Worm (Caenorhabditis elegans): Measurements from ENCODE around the gene emc-3.

DNA sequence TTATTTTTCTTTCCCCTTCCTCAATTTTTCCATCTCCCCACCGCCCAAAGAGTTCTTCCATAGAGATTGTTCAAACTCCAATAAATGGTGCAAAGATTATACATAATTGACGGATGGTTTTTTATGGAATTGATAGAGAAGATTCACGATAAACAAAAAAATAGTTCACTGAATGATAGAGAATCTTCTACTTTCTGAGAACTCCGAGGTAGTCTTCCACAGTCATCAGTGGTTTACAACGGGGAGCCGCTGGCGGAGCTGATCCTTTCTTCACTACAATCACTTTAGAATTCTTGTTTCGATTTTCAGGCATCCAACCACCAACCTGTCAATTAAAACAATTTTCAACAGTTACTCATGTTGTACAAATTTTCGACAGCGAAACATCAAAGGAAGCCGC is 25.7 kb downstream of the emc-3 start:
- no peak for TF ChIP-seq madf-8 (GFP tag; conservative IDR thresholded peaks at IDR 0.05)
- TF ChIP-seq tlf-1 (GFP tag; optimal IDR thresholded peaks at IDR 0.05), result no peak
- no peak for TF ChIP-seq cebp-1 (GFP tag; IDR thresholded peaks at IDR 0.05)
- TF ChIP-seq cebp-1 (tag; optimal IDR thresholded peaks at IDR 0.05), result no peak
- TF ChIP-seq zfh-2 (GFP tag; conservative IDR thresholded peaks at IDR 0.05), result no peak
- no peak for TF ChIP-seq snpc-4 (GFP tag; optimal IDR thresholded peaks at IDR 0.05)
- peak in 1 of 4 experiments; percentile 44 for TF ChIP-seq snpc-4 (tag; optimal IDR thresholded peaks at IDR 0.05)
- TF ChIP-seq akir-1 (GFP tag; optimal IDR thresholded peaks at IDR 0.05), result no peak
- no peak for TF ChIP-seq attf-5 (GFP tag; optimal IDR thresholded peaks at IDR 0.05)
- no peak for TF ChIP-seq dox-1 (GFP tag; IDR thresholded peaks at IDR 0.05)

Measured in whole organism, young adult.